Worm (Caenorhabditis elegans) whole organism, L2 larva: ENCODE measurements around the gene mrpl-39.

Source experiments
- C34F6.9 ChIP-seq: fragments of 150-350 bp; optimal IDR thresholded peaks from 2 replicates; lab custom pipeline; 2014; ENCODE audit warnings: missing biosample characterization, missing genetic modification characterization
- F13H6.1 ChIP-seq: sonication (generic microtip); optimal IDR thresholded peaks from 2 replicates; lab custom pipeline; 2016; ENCODE audit warnings: missing genetic modification characterization, missing compliant biosample characterization
- R02D3.7 ChIP-seq: fragments of 150-350 bp; optimal IDR thresholded peaks from 2 replicates; lab custom pipeline; 2014; ENCODE audit warnings: missing biosample characterization, missing genetic modification characterization
- Y55F3AM.14 ChIP-seq: fragments of 200-800 bp; sonication (Bioruptor generic); optimal IDR thresholded peaks from 2 replicates; lab custom pipeline; 2018; ENCODE audit warnings: mild to moderate bottlenecking, missing genetic modification characterization, missing compliant biosample characterization
- ZK546.5 ChIP-seq: sonication (generic microtip); optimal IDR thresholded peaks from 2 replicates; lab custom pipeline; 2017; ENCODE audit warnings: missing biosample characterization, missing genetic modification characterization
- alr-1 ChIP-seq: fragments of 150-350 bp; optimal IDR thresholded peaks from 2 replicates; lab custom pipeline; 2014; ENCODE audit warnings: missing biosample characterization, missing genetic modification characterization
- aly-2 ChIP-seq: fragments of 150-350 bp; optimal IDR thresholded peaks from 2 replicates; lab custom pipeline; 2014; ENCODE audit warnings: missing biosample characterization, missing genetic modification characterization
- ama-1 ChIP-seq: fragments of 150-350 bp; optimal IDR thresholded peaks from 2 replicates; lab custom pipeline; 2018; ENCODE audit warnings: inconsistent platforms
- blmp-1 ChIP-seq: sonication (generic microtip); optimal IDR thresholded peaks from 2 replicates; lab custom pipeline; 2017; ENCODE audit warnings: missing genetic modification characterization, mild to moderate bottlenecking, missing compliant biosample characterization, antibody characterized with exemption, moderate library complexity; ENCODE audit not compliant: insufficient read depth
- ceh-16 ChIP-seq: fragments of 150-350 bp; optimal IDR thresholded peaks from 2 replicates; lab custom pipeline; 2014; ENCODE audit warnings: missing biosample characterization, missing genetic modification characterization
- ceh-82 ChIP-seq: fragments of 150-350 bp; optimal IDR thresholded peaks from 2 replicates; lab custom pipeline; 2014; ENCODE audit warnings: missing biosample characterization, missing genetic modification characterization
- crh-2 ChIP-seq: sonication (generic microtip); optimal IDR thresholded peaks from 2 replicates; lab custom pipeline; 2017; ENCODE audit warnings: missing biosample characterization, missing genetic modification characterization
- dmd-4 ChIP-seq: sonication (generic microtip); optimal IDR thresholded peaks from 2 replicates; lab custom pipeline; 2017; ENCODE audit warnings: missing biosample characterization, missing genetic modification characterization
- egl-27 ChIP-seq: sonication (generic microtip); optimal IDR thresholded peaks from 3 replicates; lab custom pipeline; 2017; ENCODE audit warnings: missing biosample characterization, missing genetic modification reagents, missing genetic modification characterization
- elt-1 ChIP-seq: fragments of 150-350 bp; optimal IDR thresholded peaks from 2 replicates; lab custom pipeline; 2014; ENCODE audit warnings: missing biosample characterization, missing genetic modification characterization
- elt-3 ChIP-seq: sonication (generic microtip); optimal IDR thresholded peaks from 2 replicates; lab custom pipeline; 2017; ENCODE audit warnings: missing biosample characterization, missing genetic modification characterization
- fos-1 ChIP-seq: fragments of 150-350 bp; optimal IDR thresholded peaks from 2 replicates; lab custom pipeline; 2014; ENCODE audit warnings: missing biosample characterization, missing genetic modification characterization
- gmeb-1 ChIP-seq: fragments of 150-350 bp; optimal IDR thresholded peaks from 2 replicates; lab custom pipeline; 2014; ENCODE audit warnings: missing biosample characterization, missing genetic modification characterization
- lin-11 ChIP-seq: fragments of 150-350 bp; sonication (generic microtip); optimal IDR thresholded peaks from 2 replicates; lab custom pipeline; 2014; ENCODE audit warnings: missing biosample characterization, missing genetic modification characterization, inconsistent platforms, mixed read lengths
- lin-13 ChIP-seq: fragments of 150-350 bp; optimal IDR thresholded peaks from 2 replicates; lab custom pipeline; 2014; ENCODE audit warnings: missing biosample characterization, missing genetic modification reagents, missing genetic modification characterization
- lin-39 ChIP-seq: fragments of 150-350 bp; optimal IDR thresholded peaks from 2 replicates; lab custom pipeline; 2014; ENCODE audit warnings: missing biosample characterization, missing genetic modification reagents, missing genetic modification characterization
- lsy-2 ChIP-seq, 2 experiments: fragments of 150-350 bp in 1 of 2; sonication (generic microtip) in 1 of 2; optimal IDR thresholded peaks; 2 replicates each; lab custom pipeline; 2014 to 2017; ENCODE audit warnings: missing biosample characterization in 2 of 2, missing genetic modification characterization in 2 of 2
- mab-5 ChIP-seq: fragments of 150-350 bp; optimal IDR thresholded peaks from 2 replicates; lab custom pipeline; 2014; ENCODE audit warnings: missing biosample characterization, missing genetic modification characterization
- mbf-1 ChIP-seq: sonication (generic microtip); optimal IDR thresholded peaks from 2 replicates; lab custom pipeline; 2017; ENCODE audit warnings: missing biosample characterization, missing genetic modification characterization
- mdl-1 ChIP-seq, 2 experiments: fragments of 150-350 bp in 1 of 2; sonication (generic microtip) in 1 of 2; optimal IDR thresholded peaks; 2 replicates each; lab custom pipeline; 2017; ENCODE audit warnings: missing biosample characterization in 2 of 2, missing genetic modification characterization in 2 of 2
- nhr-10 ChIP-seq: sonication (generic microtip); optimal IDR thresholded peaks from 2 replicates; lab custom pipeline; 2017; ENCODE audit warnings: missing biosample characterization, missing genetic modification characterization
- nhr-11 ChIP-seq: fragments of 150-350 bp; optimal IDR thresholded peaks from 2 replicates; lab custom pipeline; 2014; ENCODE audit warnings: missing biosample characterization, missing genetic modification characterization
- nhr-12 ChIP-seq: fragments of 150-350 bp; optimal IDR thresholded peaks from 2 replicates; lab custom pipeline; 2014; ENCODE audit warnings: missing biosample characterization, missing genetic modification characterization
- nhr-129 ChIP-seq: fragments of 150-350 bp; optimal IDR thresholded peaks from 2 replicates; lab custom pipeline; 2014; ENCODE audit warnings: missing biosample characterization, missing genetic modification characterization
- nhr-21 ChIP-seq: fragments of 150-350 bp; optimal IDR thresholded peaks from 2 replicates; lab custom pipeline; 2014; ENCODE audit warnings: missing biosample characterization, missing genetic modification characterization
- nhr-23 ChIP-seq: fragments of 150-350 bp; optimal IDR thresholded peaks from 2 replicates; lab custom pipeline; 2014; ENCODE audit warnings: missing biosample characterization, missing genetic modification reagents, missing genetic modification characterization
- nhr-237 ChIP-seq: fragments of 150-350 bp; optimal IDR thresholded peaks from 2 replicates; lab custom pipeline; 2014; ENCODE audit warnings: missing biosample characterization, missing genetic modification characterization
- nhr-25 ChIP-seq: fragments of 150-350 bp; sonication (generic microtip); optimal IDR thresholded peaks from 3 replicates; lab custom pipeline; 2014; ENCODE audit warnings: missing biosample characterization, missing genetic modification characterization
- nhr-6 ChIP-seq: fragments of 150-350 bp; optimal IDR thresholded peaks from 2 replicates; lab custom pipeline; 2014; ENCODE audit warnings: missing biosample characterization, missing genetic modification characterization
- nhr-77 ChIP-seq: fragments of 150-350 bp; optimal IDR thresholded peaks from 2 replicates; lab custom pipeline; 2014; ENCODE audit warnings: missing biosample characterization, missing genetic modification characterization
- peb-1 ChIP-seq: fragments of 150-350 bp; optimal IDR thresholded peaks from 2 replicates; lab custom pipeline; 2014; ENCODE audit warnings: missing biosample characterization, missing genetic modification characterization
- sem-4 ChIP-seq: fragments of 150-350 bp; optimal IDR thresholded peaks from 2 replicates; lab custom pipeline; 2014; ENCODE audit warnings: missing biosample characterization, missing genetic modification reagents, missing genetic modification characterization
- skn-1 ChIP-seq: sonication (generic microtip); optimal IDR thresholded peaks from 2 replicates; lab custom pipeline; 2017; ENCODE audit warnings: missing biosample characterization, missing genetic modification characterization
- sma-3 ChIP-seq: sonication (generic microtip); optimal IDR thresholded peaks from 2 replicates; lab custom pipeline; 2016; ENCODE audit warnings: missing genetic modification reagents, missing genetic modification characterization, missing compliant biosample characterization
- sma-9 ChIP-seq, 2 experiments: fragments of 150-350 bp in 1 of 2; sonication (generic microtip) in 1 of 2; optimal IDR thresholded peaks; 2 replicates each; lab custom pipeline; 2014 to 2016; ENCODE audit warnings: missing genetic modification characterization in 2 of 2, mild to moderate bottlenecking in 1 of 2, missing biosample characterization in 1 of 2, missing compliant biosample characterization in 1 of 2, missing genetic modification reagents in 1 of 2, moderate library complexity in 1 of 2
- snpc-4 ChIP-seq: fragments of 150-350 bp; optimal IDR thresholded peaks from 2 replicates; lab custom pipeline; 2014; ENCODE audit warnings: missing biosample characterization, missing genetic modification characterization
- unc-39 ChIP-seq: fragments of 150-350 bp; optimal IDR thresholded peaks from 2 replicates; lab custom pipeline; 2014; ENCODE audit warnings: missing biosample characterization, missing genetic modification characterization
- unc-55 ChIP-seq: fragments of 150-350 bp; sonication (generic microtip); optimal IDR thresholded peaks from 3 replicates; lab custom pipeline; 2014; ENCODE audit warnings: missing biosample characterization, missing genetic modification reagents, missing genetic modification characterization
- unc-62 ChIP-seq: fragments of 150-350 bp; optimal IDR thresholded peaks from 2 replicates; lab custom pipeline; 2014; ENCODE audit warnings: missing biosample characterization, missing genetic modification reagents, missing genetic modification characterization
- zag-1 ChIP-seq: fragments of 150-350 bp; optimal IDR thresholded peaks from 2 replicates; lab custom pipeline; 2014; ENCODE audit warnings: missing biosample characterization, missing genetic modification characterization
- ztf-1 ChIP-seq: fragments of 200-800 bp; sonication (Bioruptor generic); conservative IDR thresholded peaks from 2 replicates; pipeline ENCODE4 v1.3.6; 2022; ENCODE audit warnings: missing genetic modification characterization, missing compliant biosample characterization
- ztf-11 ChIP-seq: sonication (generic microtip); optimal IDR thresholded peaks from 2 replicates; lab custom pipeline; 2017; ENCODE audit warnings: missing biosample characterization, missing genetic modification characterization
- ztf-4 ChIP-seq: fragments of 150-350 bp; optimal IDR thresholded peaks from 2 replicates; lab custom pipeline; 2014; ENCODE audit warnings: missing biosample characterization, missing genetic modification characterization

mrpl-39 gene

ce11 chrV:1821287-1821686 is at the start of gene mrpl-39, which contains the start of gene gly-7:
mrpl-39 (plus strand) TSS chrV:1821579.
gly-7 (minus strand) TSS chrV:1821323.
- TF ChIP-seq lin-13, result no peak
- no peak for TF ChIP-seq mdl-1 (tag; optimal IDR thresholded peaks at IDR 0.05; lab: Kevin White, UChicago)
- no peak for TF ChIP-seq lin-39 (tag; lab: Kevin White, UChicago)
- peak; percentile 34 for TF ChIP-seq crh-2 (tag; lab: Kevin White, UChicago)
- TF ChIP-seq nhr-12 (tag; lab: Kevin White, UChicago), result no peak
- no peak for TF ChIP-seq snpc-4 (tag; lab: Kevin White, UChicago)
- TF ChIP-seq R02D3.7, result no peak
- TF ChIP-seq ama-1 (lab: Kevin White, UChicago), result no peak
- peak; percentile 30 for TF ChIP-seq nhr-129 (tag; lab: Kevin White, UChicago)
- TF ChIP-seq nhr-77, result no peak
- no peak for TF ChIP-seq unc-39
- TF ChIP-seq dmd-4 (tag; lab: Kevin White, UChicago), result no peak
- TF ChIP-seq aly-2 (tag; lab: Kevin White, UChicago), result no peak
- peak in 1 of 2 experiments; percentile 35 for TF ChIP-seq lsy-2 (tag; optimal IDR thresholded peaks at IDR 0.05; lab: Kevin White, UChicago)
- no peak for TF ChIP-seq elt-1 (tag; lab: Kevin White, UChicago)
- no peak for TF ChIP-seq sma-9 (GFP tag; optimal IDR thresholded peaks at IDR 0.05; lab: Kevin White, UChicago)
- no peak for TF ChIP-seq sma-9 (tag; optimal IDR thresholded peaks at IDR 0.05; lab: Kevin White, UChicago)
- TF ChIP-seq alr-1 (tag; lab: Kevin White, UChicago), result no peak
- TF ChIP-seq ztf-1 (GFP tag; lab: Robert Waterston, UW), result no peak
- TF ChIP-seq nhr-6, result no peak
- no peak for TF ChIP-seq blmp-1 (tag; lab: Kevin White, UChicago)
- no peak for TF ChIP-seq egl-27
- no peak for TF ChIP-seq unc-62 (GFP tag; lab: Kevin White, UChicago)
- TF ChIP-seq mab-5, result no peak
- no peak for TF ChIP-seq ZK546.5 (tag; lab: Kevin White, UChicago)
- TF ChIP-seq nhr-11 (tag; lab: Kevin White, UChicago), result no peak
- TF ChIP-seq gmeb-1 (tag; lab: Kevin White, UChicago), result peak; percentile 56
- TF ChIP-seq sem-4 (tag; lab: Kevin White, UChicago), result no peak
- TF ChIP-seq mbf-1 (tag; lab: Kevin White, UChicago), result no peak
- no peak for TF ChIP-seq Y55F3AM.14 (GFP tag; lab: Kevin White, UChicago)
- no peak for TF ChIP-seq ceh-82
- no peak for TF ChIP-seq nhr-23 (tag; lab: Kevin White, UChicago)
- peak; percentile 10 for TF ChIP-seq F13H6.1 (tag; lab: Kevin White, UChicago)
- peak; percentile 45 for TF ChIP-seq unc-55 (GFP tag; lab: Kevin White, UChicago)
- TF ChIP-seq peb-1 (tag; lab: Kevin White, UChicago), result no peak
- no peak for TF ChIP-seq ztf-4 (tag; lab: Kevin White, UChicago)
- TF ChIP-seq lin-11 (tag; lab: Kevin White, UChicago), result peak; percentile 48
- no peak for TF ChIP-seq fos-1 (tag; lab: Kevin White, UChicago)
- no peak for TF ChIP-seq ztf-11 (tag; lab: Kevin White, UChicago)
- TF ChIP-seq elt-3 (tag; lab: Kevin White, UChicago), result no peak
- TF ChIP-seq nhr-21, result no peak
- TF ChIP-seq zag-1 (tag; lab: Kevin White, UChicago), result no peak
- TF ChIP-seq sma-3 (GFP tag; lab: Kevin White, UChicago), result peak; percentile 23
- no peak for TF ChIP-seq ceh-16
- no peak for TF ChIP-seq nhr-237
- no peak for TF ChIP-seq nhr-25 (tag; lab: Kevin White, UChicago)
- TF ChIP-seq nhr-10 (tag; lab: Kevin White, UChicago), result no peak
- TF ChIP-seq C34F6.9 (tag; lab: Kevin White, UChicago), result peak; percentile 23
- no peak for TF ChIP-seq skn-1 (tag; lab: Kevin White, UChicago)
